Worm (Caenorhabditis elegans): ENCODE measurements around the gene gcc-1.

- TF ChIP-seq mcd-1 (GFP tag; IDR thresholded peaks at IDR 0.05) (no peak), akir-1 (GFP tag; optimal IDR thresholded peaks at IDR 0.05) (no peak), B0019.2 (GFP tag; conservative IDR thresholded peaks at IDR 0.05) (no peak), madf-6 (GFP tag; IDR thresholded peaks at IDR 0.05) (no peak), ama-1 (optimal IDR thresholded peaks at IDR 0.05) (no peak), ama-1 (GFP tag; optimal IDR thresholded peaks at IDR 0.05) (no peak), ceh-40 (GFP tag; IDR thresholded peaks at IDR 0.05) (no peak), dox-1 (GFP tag; IDR thresholded peaks at IDR 0.05) (no peak), nhr-179 (tag; optimal IDR thresholded peaks at IDR 0.05) (no peak), nfyb-1 (GFP tag; IDR thresholded peaks at IDR 0.05) (no peak), ets-4 (GFP tag; optimal IDR thresholded peaks at IDR 0.05) (no peak)
Measured at ce11 chrX:3135186-3135585, 24.6 kb upstream of the gcc-1 start, which contains the start of gene K10B3.1.
